Worm (Caenorhabditis elegans) whole organism, L3 larva: ENCODE results near the gene T20G5.8.

Experiments used
- R02D3.7 ChIP-seq: fragments of 150-350 bp; optimal IDR thresholded peaks from 2 replicates; lab custom pipeline; 2014; ENCODE audit warnings: missing biosample characterization, missing genetic modification characterization
- ZK546.5 ChIP-seq: sonication (generic microtip); optimal IDR thresholded peaks from 2 replicates; lab custom pipeline; 2017; ENCODE audit warnings: missing biosample characterization, missing genetic modification characterization
- aly-2 ChIP-seq: fragments of 150-350 bp; optimal IDR thresholded peaks from 2 replicates; lab custom pipeline; 2014; ENCODE audit warnings: missing biosample characterization, missing genetic modification characterization
- ama-1 ChIP-seq: fragments of 150-350 bp; optimal IDR thresholded peaks from 2 replicates; lab custom pipeline; 2018
- ceh-16 ChIP-seq: sonication (generic microtip); optimal IDR thresholded peaks from 2 replicates; lab custom pipeline; 2017; ENCODE audit warnings: missing biosample characterization, missing genetic modification characterization
- ceh-28 ChIP-seq: fragments of 150-350 bp; optimal IDR thresholded peaks from 2 replicates; lab custom pipeline; 2014; ENCODE audit warnings: missing biosample characterization, missing genetic modification reagents, missing genetic modification characterization
- ceh-82 ChIP-seq: fragments of 150-350 bp; optimal IDR thresholded peaks from 2 replicates; lab custom pipeline; 2014; ENCODE audit warnings: missing biosample characterization, missing genetic modification characterization
- ceh-9 ChIP-seq: sonication (generic microtip); optimal IDR thresholded peaks from 2 replicates; lab custom pipeline; 2018; ENCODE audit warnings: missing biosample characterization, missing genetic modification characterization
- daf-12 ChIP-seq: fragments of 150-350 bp; optimal IDR thresholded peaks from 2 replicates; lab custom pipeline; 2014; ENCODE audit warnings: missing biosample characterization, missing genetic modification reagents, missing genetic modification characterization
- egl-27 ChIP-seq: sonication (generic microtip); optimal IDR thresholded peaks from 4 replicates; lab custom pipeline; 2017; ENCODE audit warnings: missing biosample characterization, missing genetic modification reagents, missing genetic modification characterization
- egl-5 ChIP-seq: fragments of 150-350 bp; optimal IDR thresholded peaks from 2 replicates; lab custom pipeline; 2017; ENCODE audit warnings: missing biosample characterization, missing genetic modification reagents, missing genetic modification characterization, inconsistent platforms
- elt-1 ChIP-seq: fragments of 150-350 bp; optimal IDR thresholded peaks from 2 replicates; lab custom pipeline; 2014; ENCODE audit warnings: missing biosample characterization, missing genetic modification characterization
- elt-2 ChIP-seq: sonication (generic microtip); optimal IDR thresholded peaks from 2 replicates; lab custom pipeline; 2016; ENCODE audit warnings: missing genetic modification reagents, mild to moderate bottlenecking, missing genetic modification characterization, missing compliant biosample characterization
- elt-3 ChIP-seq, 3 experiments: fragments of 150-350 bp in 1 of 3; sonication (generic microtip) in 2 of 3; optimal IDR thresholded peaks; 2 replicates in 2 of 3; 4 replicates in 1 of 3; lab custom pipeline; 2014 to 2017; ENCODE audit warnings: missing biosample characterization in 3 of 3, missing genetic modification characterization in 3 of 3
- eor-1 ChIP-seq, 2 experiments: fragments of 150-350 bp; optimal IDR thresholded peaks; 2 replicates each; lab custom pipeline; 2014 to 2018; ENCODE audit warnings: missing biosample characterization in 2 of 2, missing genetic modification characterization in 2 of 2
- fkh-10 ChIP-seq: sonication (generic microtip); optimal IDR thresholded peaks from 2 replicates; lab custom pipeline; 2017; ENCODE audit warnings: missing biosample characterization, missing genetic modification reagents, missing genetic modification characterization
- fkh-2 ChIP-seq: fragments of 150-350 bp; optimal IDR thresholded peaks from 2 replicates; lab custom pipeline; 2014; ENCODE audit warnings: missing biosample characterization, missing genetic modification reagents, missing genetic modification characterization
- fos-1 ChIP-seq: fragments of 150-350 bp; optimal IDR thresholded peaks from 2 replicates; lab custom pipeline; 2014; ENCODE audit warnings: missing biosample characterization, missing genetic modification characterization
- hmg-11 ChIP-seq: sonication (generic microtip); optimal IDR thresholded peaks from 2 replicates; lab custom pipeline; 2016; ENCODE audit warnings: missing genetic modification characterization, missing compliant biosample characterization
- jun-1 ChIP-seq: fragments of 150-350 bp; optimal IDR thresholded peaks from 2 replicates; lab custom pipeline; 2014; ENCODE audit warnings: missing biosample characterization, missing genetic modification reagents, missing genetic modification characterization
- lin-15B ChIP-seq: fragments of 150-350 bp; optimal IDR thresholded peaks from 2 replicates; lab custom pipeline; 2014; ENCODE audit warnings: missing biosample characterization, missing genetic modification characterization
- lin-39 ChIP-seq: fragments of 150-350 bp; optimal IDR thresholded peaks from 2 replicates; lab custom pipeline; 2018; ENCODE audit warnings: missing biosample characterization, missing genetic modification reagents, missing genetic modification characterization
- lsy-12 ChIP-seq: sonication (generic microtip); optimal IDR thresholded peaks from 2 replicates; lab custom pipeline; 2016; ENCODE audit warnings: mild to moderate bottlenecking, missing genetic modification characterization, missing compliant biosample characterization
- mdl-1 ChIP-seq: fragments of 150-350 bp; optimal IDR thresholded peaks from 2 replicates; lab custom pipeline; 2014; ENCODE audit warnings: missing biosample characterization, missing genetic modification characterization
- mml-1 ChIP-seq: fragments of 150-350 bp; sonication (generic microtip); optimal IDR thresholded peaks from 3 replicates; lab custom pipeline; 2014; ENCODE audit warnings: missing biosample characterization, missing genetic modification characterization
- nfya-1 ChIP-seq: sonication (generic microtip); optimal IDR thresholded peaks from 2 replicates; lab custom pipeline; 2017; ENCODE audit warnings: missing genetic modification characterization, mild to moderate bottlenecking, missing compliant biosample characterization, antibody characterized with exemption, moderate library complexity; ENCODE audit not compliant: insufficient read depth
- nhr-11 ChIP-seq: fragments of 150-350 bp; optimal IDR thresholded peaks from 2 replicates; lab custom pipeline; 2014; ENCODE audit warnings: missing biosample characterization, missing genetic modification characterization
- nhr-12 ChIP-seq: fragments of 150-350 bp; optimal IDR thresholded peaks from 2 replicates; lab custom pipeline; 2014; ENCODE audit warnings: missing biosample characterization, missing genetic modification characterization
- nhr-23 ChIP-seq: fragments of 150-350 bp; optimal IDR thresholded peaks from 2 replicates; lab custom pipeline; 2014; ENCODE audit warnings: missing biosample characterization, missing genetic modification reagents, missing genetic modification characterization
- nhr-237 ChIP-seq: fragments of 150-350 bp; optimal IDR thresholded peaks from 2 replicates; lab custom pipeline; 2014; ENCODE audit warnings: missing biosample characterization, missing genetic modification characterization
- nhr-25 ChIP-seq: sonication (generic microtip); optimal IDR thresholded peaks from 2 replicates; lab custom pipeline; 2017; ENCODE audit warnings: missing biosample characterization, missing genetic modification characterization
- nhr-28 ChIP-seq: fragments of 150-350 bp; optimal IDR thresholded peaks from 2 replicates; lab custom pipeline; 2014; ENCODE audit warnings: missing biosample characterization, missing genetic modification characterization
- nhr-43 ChIP-seq: sonication (generic microtip); optimal IDR thresholded peaks from 2 replicates; lab custom pipeline; 2016; ENCODE audit warnings: mild to moderate bottlenecking, missing genetic modification characterization, missing compliant biosample characterization; ENCODE audit not compliant: poor library complexity, severe bottlenecking
- nhr-67 ChIP-seq: fragments of 150-350 bp; optimal IDR thresholded peaks from 2 replicates; lab custom pipeline; 2014; ENCODE audit warnings: missing biosample characterization, missing genetic modification characterization
- nhr-76 ChIP-seq: fragments of 150-350 bp; sonication (generic microtip); optimal IDR thresholded peaks from 5 replicates; lab custom pipeline; 2014; ENCODE audit warnings: missing biosample characterization, missing genetic modification characterization
- nhr-77 ChIP-seq: fragments of 150-350 bp; optimal IDR thresholded peaks from 2 replicates; lab custom pipeline; 2014; ENCODE audit warnings: missing biosample characterization, missing genetic modification characterization
- pha-4 ChIP-seq: fragments of 150-350 bp; optimal IDR thresholded peaks from 2 replicates; lab custom pipeline; 2014; ENCODE audit warnings: missing biosample characterization, missing genetic modification reagents, missing genetic modification characterization
- pqm-1 ChIP-seq: fragments of 150-350 bp; optimal IDR thresholded peaks from 2 replicates; lab custom pipeline; 2017; ENCODE audit warnings: missing biosample characterization, missing genetic modification characterization, inconsistent platforms
- sea-2 ChIP-seq: fragments of 150-350 bp; sonication (generic microtip); optimal IDR thresholded peaks from 4 replicates; lab custom pipeline; 2014; ENCODE audit warnings: missing biosample characterization, missing genetic modification reagents, missing genetic modification characterization
- skn-1 ChIP-seq: fragments of 150-350 bp; optimal IDR thresholded peaks from 2 replicates; lab custom pipeline; 2014; ENCODE audit warnings: missing biosample characterization, missing genetic modification characterization
- snpc-4 ChIP-seq: fragments of 150-350 bp; optimal IDR thresholded peaks from 2 replicates; lab custom pipeline; 2014; ENCODE audit warnings: missing biosample characterization, missing genetic modification characterization
- tbx-2 ChIP-seq: sonication (generic microtip); optimal IDR thresholded peaks from 2 replicates; lab custom pipeline; 2016; ENCODE audit warnings: mild to moderate bottlenecking, missing genetic modification characterization, missing compliant biosample characterization
- unc-39 ChIP-seq: sonication (generic microtip); optimal IDR thresholded peaks from 4 replicates; lab custom pipeline; 2017; ENCODE audit warnings: missing biosample characterization, missing genetic modification characterization
- unc-62 ChIP-seq: fragments of 150-350 bp; sonication (generic microtip); optimal IDR thresholded peaks from 4 replicates; lab custom pipeline; 2014; ENCODE audit warnings: missing biosample characterization, missing genetic modification reagents, missing genetic modification characterization
- zag-1 ChIP-seq: fragments of 150-350 bp; optimal IDR thresholded peaks from 2 replicates; lab custom pipeline; 2014; ENCODE audit warnings: missing biosample characterization, missing genetic modification characterization
- ztf-11 ChIP-seq: fragments of 150-350 bp; optimal IDR thresholded peaks from 2 replicates; lab custom pipeline; 2014; ENCODE audit warnings: missing biosample characterization, missing genetic modification characterization
- ztf-4 ChIP-seq: fragments of 150-350 bp; optimal IDR thresholded peaks from 2 replicates; lab custom pipeline; 2014; ENCODE audit warnings: missing biosample characterization, missing genetic modification characterization

Gene T20G5.8

ce11 chrIII:10211889-10212494, 12.8 kb downstream of the T20G5.8 start, which contains the start of the genes blos-1 and best-18:
blos-1 (minus strand) TSS chrIII:10211946.
best-18 (plus strand) TSS chrIII:10212396.
- peak; percentile 8 for TF ChIP-seq pha-4 (tag; lab: Kevin White, UChicago)
- peak; percentile 13 for TF ChIP-seq elt-2 (tag; lab: Kevin White, UChicago)
- no peak for TF ChIP-seq daf-12 (tag; lab: Kevin White, UChicago)

- no peak for TF ChIP-seq ceh-9
- no peak for TF ChIP-seq unc-39 (tag; lab: Kevin White, UChicago)
- TF ChIP-seq lin-15B, result no peak
- TF ChIP-seq egl-27 (tag; lab: Kevin White, UChicago), result no peak
- no peak for TF ChIP-seq mml-1 (tag; lab: Kevin White, UChicago)
- no peak for TF ChIP-seq daf-12 (tag; lab: Kevin White, UChicago)
- TF ChIP-seq nhr-12 (tag; lab: Kevin White, UChicago), result no peak
- no peak for TF ChIP-seq egl-5 (tag; lab: Kevin White, UChicago)
- TF ChIP-seq nhr-237 (tag; lab: Kevin White, UChicago), result no peak
- no peak for TF ChIP-seq R02D3.7 (tag; lab: Kevin White, UChicago)
- no peak for TF ChIP-seq ztf-4 (tag; lab: Kevin White, UChicago)
- no peak for TF ChIP-seq pqm-1 (tag; lab: Kevin White, UChicago)
- no peak for TF ChIP-seq mdl-1
- TF ChIP-seq nfya-1 (tag; lab: Kevin White, UChicago), result no peak
- peak; percentile 79 for TF ChIP-seq jun-1
- TF ChIP-seq skn-1, result no peak
- TF ChIP-seq tbx-2 (tag; lab: Kevin White, UChicago), result peak; percentile 13
- TF ChIP-seq eor-1 (tag; optimal IDR thresholded peaks at IDR 0.05; lab: Kevin White, UChicago), result no peak
- peak; percentile 77 for TF ChIP-seq aly-2 (tag; lab: Kevin White, UChicago)
- no peak for TF ChIP-seq nhr-25 (tag; lab: Kevin White, UChicago)
- TF ChIP-seq fos-1 (tag; lab: Kevin White, UChicago), result peak; percentile 38
- peak; percentile 74 for TF ChIP-seq elt-2 (tag; lab: Kevin White, UChicago)
- TF ChIP-seq nhr-43 (tag; lab: Kevin White, UChicago), result peak; percentile 75
- no peak for TF ChIP-seq nhr-28 (tag; lab: Kevin White, UChicago)
- TF ChIP-seq ceh-28 (tag; lab: Kevin White, UChicago), result no peak
- no peak for TF ChIP-seq hmg-11 (tag; lab: Kevin White, UChicago)
- TF ChIP-seq ceh-16 (tag; lab: Kevin White, UChicago), result no peak
- no peak for TF ChIP-seq nhr-67 (tag; lab: Kevin White, UChicago)
- TF ChIP-seq zag-1 (tag; lab: Kevin White, UChicago), result no peak
- peak; percentile 97 for TF ChIP-seq ama-1 (lab: Kevin White, UChicago)
- TF ChIP-seq pha-4 (tag; lab: Kevin White, UChicago), result peak; percentile 35
- peak; percentile 46 for TF ChIP-seq ceh-82 (tag; lab: Kevin White, UChicago)
- no peak for TF ChIP-seq fkh-2 (tag; lab: Kevin White, UChicago)
- no peak for TF ChIP-seq ztf-11 (tag; lab: Kevin White, UChicago)
- no peak for TF ChIP-seq ZK546.5 (tag; lab: Kevin White, UChicago)
- no peak for TF ChIP-seq fkh-10 (GFP tag; lab: Kevin White, UChicago)
- TF ChIP-seq sea-2, result no peak
- TF ChIP-seq snpc-4, result no peak
- TF ChIP-seq lin-39 (tag; lab: Kevin White, UChicago), result no peak
- TF ChIP-seq nhr-11, result no peak
- TF ChIP-seq nhr-76 (tag; lab: Kevin White, UChicago), result no peak
- no peak for TF ChIP-seq nhr-77 (tag; lab: Kevin White, UChicago)
- no peak for TF ChIP-seq elt-1 (tag; lab: Kevin White, UChicago)
- no peak for TF ChIP-seq unc-62 (GFP tag; lab: Kevin White, UChicago)
- TF ChIP-seq elt-3 (tag; optimal IDR thresholded peaks at IDR 0.05; lab: Kevin White, UChicago), result no peak
- TF ChIP-seq nhr-23 (tag; lab: Kevin White, UChicago), result peak; percentile 15
- TF ChIP-seq lsy-12, result peak; percentile 78
Measured at ce11 chrIII:10214540-10214979, 15.4 kb downstream of the T20G5.8 start.
